Fruit fly (Drosophila melanogaster): ENCODE results near the gene Rpt3.
A peak's percentile ranks its signal among the peaks of the same experiment; 100 is the strongest.

The Rpt3 gene

DNA sequence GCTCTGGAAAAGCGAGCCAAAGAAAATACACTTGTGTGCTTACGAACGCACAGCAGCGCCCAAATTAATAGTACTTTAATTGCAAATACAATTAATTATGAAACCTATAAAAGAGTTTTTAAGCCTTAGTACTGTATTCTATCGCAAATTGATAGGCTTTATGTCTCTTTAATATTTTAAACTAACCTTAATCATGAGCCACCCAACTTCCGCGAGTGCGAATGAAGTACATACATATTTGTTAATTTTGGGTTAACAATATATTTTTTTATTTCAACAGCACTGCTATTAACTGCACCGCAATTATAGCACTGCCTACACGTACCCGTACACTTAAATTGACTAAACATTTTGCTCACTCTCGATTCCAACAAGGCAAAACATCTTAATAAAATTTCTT, 43.7 kb upstream of the Rpt3 start (continued):
- TF ChIP-seq CG3847 (GFP tag; IDR thresholded peaks at IDR 0.05) (0 out of 2 replicates have a peak, but pooled peaks have one; percentile 16), CG16813 (GFP tag; IDR thresholded peaks at IDR 0.05; ENCODE audit: partially characterized antibody) (no peak), onecut (GFP tag; IDR thresholded peaks at IDR 0.05) (no peak), CG12942 (GFP tag; optimal IDR thresholded peaks at IDR 0.05) (no peak), Mad (GFP tag; optimal IDR thresholded peaks at IDR 0.05) (no peak), CG10565 (GFP tag; optimal IDR thresholded peaks at IDR 0.05) (no peak), fd3F (GFP tag; optimal IDR thresholded peaks at IDR 0.05) (peak; percentile 31), gcm2 (GFP tag; optimal IDR thresholded peaks at IDR 0.05) (no peak), otp (GFP tag; IDR thresholded peaks at IDR 0.05) (no peak), CG8944 (GFP tag; optimal IDR thresholded peaks at IDR 0.05) (no peak), Awh (GFP tag; IDR thresholded peaks at IDR 0.05) (no peak), sc (optimal IDR thresholded peaks at IDR 0.05) (no peak), sc (GFP tag; optimal IDR thresholded peaks at IDR 0.05) (no peak), phol (tag; optimal IDR thresholded peaks at IDR 0.05) (peak; percentile 49), emc (GFP tag; optimal IDR thresholded peaks at IDR 0.05) (no peak), Myb (GFP tag; optimal IDR thresholded peaks at IDR 0.05) (no peak), Hr51 (GFP tag; optimal IDR thresholded peaks at IDR 0.05) (peak in 1 of 2 experiments; percentile 75), CG6689 (GFP tag; IDR thresholded peaks at IDR 0.05) (peak; percentile 58), gsb (GFP tag; IDR thresholded peaks at IDR 0.05) (no peak), CG17361 (GFP tag; IDR thresholded peaks at IDR 0.05) (no peak; the same call in 2 of the 3 replicates), Chrac-16 (GFP tag; optimal IDR thresholded peaks at IDR 0.05) (peak; percentile 19), Poxn (GFP tag; IDR thresholded peaks at IDR 0.05) (no peak), CG32532 (GFP tag; IDR thresholded peaks at IDR 0.05) (peak; percentile 31; the same call in 1 of the 2 replicates), CG8281 (tag; optimal IDR thresholded peaks at IDR 0.05) (no peak), ro (GFP tag; IDR thresholded peaks at IDR 0.05) (no peak), YL-1 (GFP tag; optimal IDR thresholded peaks at IDR 0.05) (no peak), CG4820 (GFP tag; optimal IDR thresholded peaks at IDR 0.05) (peak; percentile 38), tin (GFP tag; optimal IDR thresholded peaks at IDR 0.05) (peak; percentile 34), CG7987 (GFP tag; optimal IDR thresholded peaks at IDR 0.05) (no peak), CG6791 (GFP tag; IDR thresholded peaks at IDR 0.05; ENCODE audit: partially characterized antibody) (no peak), B-H2 (GFP tag; optimal IDR thresholded peaks at IDR 0.05) (no peak), ab (GFP tag; optimal IDR thresholded peaks at IDR 0.05) (no peak), CG2199 (GFP tag; IDR thresholded peaks at IDR 0.05) (no peak), trh (GFP tag; optimal IDR thresholded peaks at IDR 0.05) (no peak), CG3065 (GFP tag; optimal IDR thresholded peaks at IDR 0.05) (no peak), D (optimal IDR thresholded peaks at IDR 0.05) (no peak), D (GFP tag; optimal IDR thresholded peaks at IDR 0.05) (no peak), Ptx1 (GFP tag; IDR thresholded peaks at IDR 0.05) (peak; percentile 58), cato (GFP tag; optimal IDR thresholded peaks at IDR 0.05; ENCODE audit: borderline replicate concordance) (no peak), pum (GFP tag; optimal IDR thresholded peaks at IDR 0.05) (no peak), dysf (GFP tag; IDR thresholded peaks at IDR 0.05) (peak; percentile 70), Max (GFP tag; optimal IDR thresholded peaks at IDR 0.05) (peak; percentile 8), PHDP (tag; optimal IDR thresholded peaks at IDR 0.05) (no peak), tll (GFP tag; optimal IDR thresholded peaks at IDR 0.05) (no peak), CG15514 (GFP tag; optimal IDR thresholded peaks at IDR 0.05) (peak; percentile 46), Dek (tag; optimal IDR thresholded peaks at IDR 0.05) (peak; percentile 19), CG5953 (GFP tag; IDR thresholded peaks at IDR 0.05) (no peak), Trl (optimal IDR thresholded peaks at IDR 0.05) (no peak), Trl (GFP tag; optimal IDR thresholded peaks at IDR 0.05) (no peak), CG31224 (GFP tag; IDR thresholded peaks at IDR 0.05) (no peak), cg (GFP tag; optimal IDR thresholded peaks at IDR 0.05) (no peak), oc (tag; optimal IDR thresholded peaks at IDR 0.05) (no peak), CG17385 (GFP tag; optimal IDR thresholded peaks at IDR 0.05) (peak; percentile 57)
